Worm (Caenorhabditis elegans): ENCODE results near the gene ipla-3.

The ipla-3 gene

ce11 chrV:20712994-20713326, 16.1 kb downstream of the ipla-3 start:
- TF ChIP-seq ama-1 (optimal IDR thresholded peaks at IDR 0.05) = peak; percentile 8
- peak; percentile 40 to 85 for TF ChIP-seq mdl-1 (tag; optimal IDR thresholded peaks at IDR 0.05)
- TF ChIP-seq lsy-2 (tag; optimal IDR thresholded peaks at IDR 0.05) = peak; percentile 30 to 72
- TF ChIP-seq ctbp-1 (GFP tag; IDR thresholded peaks at IDR 0.05) = 0 out of 2 replicates have a peak, but pooled peaks have one; percentile 40
- TF ChIP-seq mxl-3 (GFP tag; optimal IDR thresholded peaks at IDR 0.05) = peak; percentile 35
- TF ChIP-seq unc-62 (GFP tag; optimal IDR thresholded peaks at IDR 0.05 in 1 of 2) = peak in 1 of 2 experiments; percentile 79
- TF ChIP-seq unc-62 (tag; optimal IDR thresholded peaks at IDR 0.05) = no peak
- no peak for TF ChIP-seq daf-16 (GFP tag; optimal IDR thresholded peaks at IDR 0.05)
- peak; percentile 14 for TF ChIP-seq daf-16 (tag; optimal IDR thresholded peaks at IDR 0.05)
- no peak for TF ChIP-seq Y5F2A.4 (GFP tag; optimal IDR thresholded peaks at IDR 0.05)
- peak; percentile 41 for TF ChIP-seq hlh-11 (tag; optimal IDR thresholded peaks at IDR 0.05)
- no peak for TF ChIP-seq snpc-4 (tag; optimal IDR thresholded peaks at IDR 0.05)
- TF ChIP-seq nhr-76 (tag; optimal IDR thresholded peaks at IDR 0.05) = no peak
- TF ChIP-seq hmg-1.1 (GFP tag; IDR thresholded peaks at IDR 0.05) = peak; percentile 45; the same call in 1 of the 2 replicates
- TF ChIP-seq dmd-6 (GFP tag; IDR thresholded peaks at IDR 0.05) = peak; percentile 52
- TF ChIP-seq ceh-62 (tag; optimal IDR thresholded peaks at IDR 0.05) = no peak
- 0 out of 2 replicates have a peak, but pooled peaks have one; percentile 28 for TF ChIP-seq lin-1 (GFP tag; IDR thresholded peaks at IDR 0.05)
- TF ChIP-seq nhr-6 (tag; optimal IDR thresholded peaks at IDR 0.05) = peak; percentile 5
- TF ChIP-seq dpl-1 (GFP tag; optimal IDR thresholded peaks at IDR 0.05) = peak; percentile 54
- no peak for TF ChIP-seq zip-2 (tag; optimal IDR thresholded peaks at IDR 0.05)
- TF ChIP-seq lir-3 (tag; optimal IDR thresholded peaks at IDR 0.05) = no peak
- TF ChIP-seq mes-2 (tag; optimal IDR thresholded peaks at IDR 0.05; ENCODE audit: poor library complexity, severe bottlenecking) = peak; percentile 26
- TF ChIP-seq mep-1 (tag; optimal IDR thresholded peaks at IDR 0.05) = peak; percentile 41
- TF ChIP-seq zfp-2 (tag; optimal IDR thresholded peaks at IDR 0.05) = no peak
- TF ChIP-seq zag-1 (tag; optimal IDR thresholded peaks at IDR 0.05) = no peak
- TF ChIP-seq ceh-20 (GFP tag; IDR thresholded peaks at IDR 0.05) = peak; percentile 49; the same call in 1 of the 2 replicates
- TF ChIP-seq hlh-30 (tag; optimal IDR thresholded peaks at IDR 0.05; ENCODE audit: insufficient read depth) = peak; percentile 65
- peak in 1 of 2 experiments; percentile 98 for TF ChIP-seq hif-1 (tag; optimal IDR thresholded peaks at IDR 0.05)
- TF ChIP-seq dve-1 (tag; optimal IDR thresholded peaks at IDR 0.05; ENCODE audit: insufficient read depth) = peak; percentile 7
- 0 out of 2 replicates have a peak, but pooled peaks have one; percentile 19 for TF ChIP-seq T26A8.4 (GFP tag; IDR thresholded peaks at IDR 0.05)
- no peak for TF ChIP-seq tra-1 (GFP tag; IDR thresholded peaks at IDR 0.05)
- TF ChIP-seq rbr-2 (tag; optimal IDR thresholded peaks at IDR 0.05) = peak; percentile 8
- TF ChIP-seq lin-13 (GFP tag; optimal IDR thresholded peaks at IDR 0.05) = no peak

ce11 chrV:20712318-20712993, 16.6 kb downstream of the ipla-3 start:
- TF ChIP-seq ctbp-1 (GFP tag; IDR thresholded peaks at IDR 0.05) = 0 out of 2 replicates have a peak, but pooled peaks have one; percentile 12
- TF ChIP-seq mdl-1 (tag; optimal IDR thresholded peaks at IDR 0.05) = peak; percentile 50 to 91
- TF ChIP-seq ceh-20 (GFP tag; IDR thresholded peaks at IDR 0.05) = peak; percentile 71; the same call in 1 of the 2 replicates
- TF ChIP-seq dve-1 (tag; optimal IDR thresholded peaks at IDR 0.05; ENCODE audit: insufficient read depth) = peak; percentile 96
- TF ChIP-seq dpl-1 (GFP tag; optimal IDR thresholded peaks at IDR 0.05) = peak; percentile 11
- no peak for TF ChIP-seq gei-8 (GFP tag; optimal IDR thresholded peaks at IDR 0.05)
- no peak for TF ChIP-seq saeg-2 (GFP tag; IDR thresholded peaks at IDR 0.05)
- TF ChIP-seq mxl-2 (GFP tag; conservative IDR thresholded peaks at IDR 0.05) = peak; percentile 67; the same call in 1 of the 2 replicates
- TF ChIP-seq ces-1 (GFP tag; optimal IDR thresholded peaks at IDR 0.05) = no peak
- no peak for TF ChIP-seq zip-2 (tag; optimal IDR thresholded peaks at IDR 0.05)
- TF ChIP-seq hlh-11 (tag; optimal IDR thresholded peaks at IDR 0.05) = peak; percentile 90
- peak; percentile 92 for TF ChIP-seq hlh-30 (tag; optimal IDR thresholded peaks at IDR 0.05; ENCODE audit: insufficient read depth)
- no peak for TF ChIP-seq F26F4.8 (GFP tag; conservative IDR thresholded peaks at IDR 0.05)
- TF ChIP-seq nhr-6 (tag; optimal IDR thresholded peaks at IDR 0.05) = peak; percentile 1
- no peak for TF ChIP-seq ceh-32 (tag; optimal IDR thresholded peaks at IDR 0.05; ENCODE audit: poor library complexity)
- peak; percentile 65 for TF ChIP-seq php-3 (GFP tag; IDR thresholded peaks at IDR 0.05)
- peak; percentile 78 for TF ChIP-seq nhr-10 (tag; optimal IDR thresholded peaks at IDR 0.05)
- peak in 1 of 2 experiments; percentile 96 for TF ChIP-seq unc-62 (GFP tag; optimal IDR thresholded peaks at IDR 0.05 in 1 of 2)
- no peak for TF ChIP-seq unc-62 (tag; optimal IDR thresholded peaks at IDR 0.05)
- TF ChIP-seq mep-1 (tag; optimal IDR thresholded peaks at IDR 0.05) = peak; percentile 32
- no peak for TF ChIP-seq spr-3 (GFP tag; optimal IDR thresholded peaks at IDR 0.05)
- no peak for TF ChIP-seq ZK546.5 (tag; optimal IDR thresholded peaks at IDR 0.05)
- peak; percentile 79 for TF ChIP-seq nhr-48 (tag; optimal IDR thresholded peaks at IDR 0.05)
- TF ChIP-seq zag-1 (tag; optimal IDR thresholded peaks at IDR 0.05) = no peak
- TF ChIP-seq rbr-2 (tag; optimal IDR thresholded peaks at IDR 0.05) = no peak
- TF ChIP-seq pha-4 (GFP tag; IDR thresholded peaks at IDR 0.05) = 0 out of 2 replicates have a peak, but pooled peaks have one; percentile 40
- TF ChIP-seq pha-4 (tag; optimal IDR thresholded peaks at IDR 0.05) = no peak
- no peak for TF ChIP-seq arid-1 (GFP tag; conservative IDR thresholded peaks at IDR 0.05)
